Fruit fly (Drosophila melanogaster): Measurements from ENCODE around the gene Prx3.

DNA sequence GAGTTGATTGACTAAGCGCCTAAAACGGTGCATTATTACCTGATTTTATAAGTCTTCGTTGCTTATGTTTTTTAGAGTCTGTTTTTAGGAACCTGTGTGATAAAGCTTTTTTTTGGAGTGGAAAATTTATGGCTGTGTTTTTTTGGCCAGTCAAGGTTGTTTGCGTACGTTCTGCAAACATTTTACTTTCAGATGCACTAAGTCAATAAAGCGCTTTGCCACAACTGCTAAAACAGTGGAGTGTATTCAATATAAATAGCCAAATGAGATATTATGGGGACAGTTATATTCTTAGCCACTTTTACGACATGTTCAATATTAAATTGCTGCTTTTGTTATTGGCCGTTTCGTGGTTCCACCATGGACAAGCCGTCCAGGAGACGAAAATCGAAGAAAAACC lies 48.8 kb upstream of the Prx3 start, which contains the start of gene Sgs5:
- no peak for TF ChIP-seq EcR (GFP tag; optimal IDR thresholded peaks at IDR 0.05)
- no peak for TF ChIP-seq rn (GFP tag; IDR thresholded peaks at IDR 0.05)
- no peak for TF ChIP-seq CG13204 (GFP tag; optimal IDR thresholded peaks at IDR 0.05)
- no peak for TF ChIP-seq CG34367 (tag; optimal IDR thresholded peaks at IDR 0.05)
- TF ChIP-seq D1 (tag; optimal IDR thresholded peaks at IDR 0.05): no peak
- TF ChIP-seq CG8301 (tag; optimal IDR thresholded peaks at IDR 0.05): no peak
- no peak for TF ChIP-seq CG8159 (tag; optimal IDR thresholded peaks at IDR 0.05)
- no peak for TF ChIP-seq Pif1B (GFP tag; optimal IDR thresholded peaks at IDR 0.05)
- no peak for TF ChIP-seq Pif1A (GFP tag; optimal IDR thresholded peaks at IDR 0.05)

All from whole organism, pupa.